Fruit fly (Drosophila melanogaster) whole organism, embryonic: ENCODE results near the gene Irc.
A peak's percentile ranks its signal among the peaks of the same experiment; 100 is the strongest.

Source experiments
- B-H2 ChIP-seq: fragments of 200-800 bp; sonication (Bioruptor generic); optimal IDR thresholded peaks from 2 replicates; lab custom pipeline; 2018; ENCODE audit warnings: missing biosample characterization, mild to moderate bottlenecking, missing genetic modification characterization
- Bgb ChIP-seq: fragments of 200-800 bp; sonication (Bioruptor generic); IDR thresholded peaks from 2 replicates; pipeline ENCODE4 v1.3.6; 2022; ENCODE audit warnings: missing biosample characterization, missing genetic modification characterization; ENCODE audit not compliant: partially characterized antibody
- CG10565 ChIP-seq: fragments of 200-800 bp; sonication (Bioruptor generic); optimal IDR thresholded peaks from 3 replicates; lab custom pipeline; 2016; ENCODE audit warnings: missing biosample characterization, mild to moderate bottlenecking, missing genetic modification characterization
- CG10959 ChIP-seq: fragments of 200-800 bp; sonication (Bioruptor generic); IDR thresholded peaks from 2 replicates; pipeline ENCODE4 v1.3.6; 2022; ENCODE audit warnings: missing biosample characterization, missing genetic modification characterization
- CG11456 ChIP-seq: fragments of 200-800 bp; sonication (Bioruptor generic); IDR thresholded peaks from 3 replicates; pipeline ENCODE4 v1.3.6; 2022; ENCODE audit warnings: missing biosample characterization, missing genetic modification characterization
- CG11695 ChIP-seq: fragments of 200-800 bp; sonication (Bioruptor generic); IDR thresholded peaks from 3 replicates; pipeline ENCODE4 v1.3.6; 2022; ENCODE audit warnings: missing biosample characterization, missing genetic modification characterization
- CG12236 ChIP-seq: fragments of 200-800 bp; sonication (Bioruptor generic); optimal IDR thresholded peaks from 2 replicates; lab custom pipeline; 2016; ENCODE audit warnings: missing biosample characterization, missing genetic modification characterization
- CG1233 ChIP-seq: fragments of 200-800 bp; sonication (Bioruptor generic); optimal IDR thresholded peaks from 4 replicates; lab custom pipeline; 2018; ENCODE audit warnings: missing biosample characterization, mild to moderate bottlenecking, missing genetic modification characterization
- CG13624 ChIP-seq: fragments of 200-800 bp; sonication (Bioruptor generic); optimal IDR thresholded peaks from 2 replicates; lab custom pipeline; 2016; ENCODE audit warnings: missing biosample characterization, missing genetic modification characterization
- CG2889 ChIP-seq: fragments of 200-800 bp; sonication (Bioruptor generic); IDR thresholded peaks from 3 replicates; pipeline ENCODE4 v1.3.6; 2022; ENCODE audit warnings: missing biosample characterization, missing genetic modification characterization
- CG3838 ChIP-seq: fragments of 200-800 bp; sonication (Bioruptor generic); optimal IDR thresholded peaks from 3 replicates; lab custom pipeline; 2016; ENCODE audit warnings: missing biosample characterization, missing genetic modification characterization
- CG3995 ChIP-seq: fragments of 200-800 bp; sonication (Bioruptor generic); optimal IDR thresholded peaks from 3 replicates; lab custom pipeline; 2016; ENCODE audit warnings: missing biosample characterization, missing genetic modification characterization
- CG4617 ChIP-seq: fragments of 200-800 bp; sonication (Bioruptor generic); optimal IDR thresholded peaks from 3 replicates; lab custom pipeline; 2016; ENCODE audit warnings: missing biosample characterization, missing genetic modification characterization, borderline replicate concordance
- CG6765 ChIP-seq: fragments of 200-800 bp; sonication (Bioruptor generic); optimal IDR thresholded peaks from 3 replicates; lab custom pipeline; 2017; ENCODE audit warnings: missing biosample characterization, mild to moderate bottlenecking, missing genetic modification characterization
- CG6791 ChIP-seq: fragments of 200-800 bp; sonication (Bioruptor generic); IDR thresholded peaks from 3 replicates; pipeline ENCODE4 v1.3.6; 2022; ENCODE audit warnings: missing biosample characterization, missing genetic modification characterization; ENCODE audit not compliant: partially characterized antibody
- CG7839 ChIP-seq: fragments of 200-800 bp; sonication (Bioruptor generic); optimal IDR thresholded peaks from 3 replicates; lab custom pipeline; 2018; ENCODE audit warnings: missing biosample characterization, mild to moderate bottlenecking, missing genetic modification characterization, moderate library complexity
- CG8281 ChIP-seq: fragments of 200-800 bp; sonication (Bioruptor generic); optimal IDR thresholded peaks from 2 replicates; lab custom pipeline; 2018; ENCODE audit warnings: missing biosample characterization, mild to moderate bottlenecking, missing genetic modification characterization, moderate library complexity
- Dfd ChIP-seq, 2 experiments: fragments of >200 bp; optimal IDR thresholded peaks; 2 replicates each; lab custom pipeline; 2017; ENCODE audit warnings: missing biosample characterization in 2 of 2, missing genetic modification characterization in 2 of 2
- Doc3 ChIP-seq: fragments of 200-800 bp; sonication (Bioruptor generic); IDR thresholded peaks from 3 replicates; pipeline ENCODE4 v1.3.6; 2022; ENCODE audit warnings: missing biosample characterization, missing genetic modification characterization; ENCODE audit not compliant: partially characterized antibody
- Drgx ChIP-seq: fragments of 200-800 bp; sonication (Bioruptor generic); IDR thresholded peaks from 2 replicates; pipeline ENCODE4 v1.3.6; 2022; ENCODE audit warnings: missing biosample characterization, missing genetic modification characterization
- Eip74EF ChIP-seq, 2 experiments: fragments of 200-800 bp in 1 of 2; fragments of >200 bp in 1 of 2; sonication (Bioruptor generic) in 1 of 2; optimal IDR thresholded peaks; 2 replicates each; lab custom pipeline; 2017 to 2019; ENCODE audit warnings: missing biosample characterization in 2 of 2, missing genetic modification characterization in 2 of 2, mild to moderate bottlenecking in 1 of 2, moderate library complexity in 1 of 2
- Fer1 ChIP-seq: fragments of 200-800 bp; sonication (Bioruptor generic); optimal IDR thresholded peaks from 2 replicates; lab custom pipeline; 2017; ENCODE audit warnings: missing biosample characterization, mild to moderate bottlenecking, missing genetic modification characterization
- HLH3B ChIP-seq: fragments of 200-800 bp; sonication (Bioruptor generic); IDR thresholded peaks from 2 replicates; pipeline ENCODE4 v1.3.6; 2022; ENCODE audit warnings: missing biosample characterization, missing genetic modification characterization
- HmgD ChIP-seq: fragments of 200-800 bp; sonication (Bioruptor generic); optimal IDR thresholded peaks from 3 replicates; lab custom pipeline; 2016; ENCODE audit warnings: missing biosample characterization, missing genetic modification characterization
- Med ChIP-seq: fragments of 200-800 bp; sonication (Bioruptor generic); peaks from one replicate; lab custom pipeline; 2016; ENCODE audit warnings: missing biosample characterization, missing genetic modification characterization, mild to moderate bottlenecking, inconsistent platforms, moderate library complexity
- Opbp ChIP-seq: fragments of 200-800 bp; sonication (Bioruptor generic); IDR thresholded peaks from 3 replicates; pipeline ENCODE4 v1.3.6; 2022; ENCODE audit warnings: missing biosample characterization, missing genetic modification characterization; ENCODE audit not compliant: partially characterized antibody
- Ptx1 ChIP-seq: fragments of 200-800 bp; sonication (Bioruptor generic); IDR thresholded peaks from 2 replicates; pipeline ENCODE4 v1.3.6; 2022; ENCODE audit warnings: missing biosample characterization, missing genetic modification characterization
- Sin3A ChIP-seq: fragments of >200 bp; optimal IDR thresholded peaks from 2 replicates; lab custom pipeline; 2018
- Ssrp ChIP-seq: fragments of 200-800 bp; sonication (Bioruptor generic); optimal IDR thresholded peaks from 2 replicates; lab custom pipeline; 2018; ENCODE audit warnings: missing biosample characterization, mild to moderate bottlenecking, missing genetic modification characterization, moderate library complexity
- TFAM ChIP-seq: fragments of 200-800 bp; sonication (Bioruptor generic); optimal IDR thresholded peaks from 2 replicates; lab custom pipeline; 2017; ENCODE audit warnings: missing biosample characterization, missing genetic modification characterization, inconsistent platforms
- Tbp ChIP-seq: fragments of >200 bp; optimal IDR thresholded peaks from 2 replicates; lab custom pipeline; 2018; ENCODE audit warnings: missing biosample characterization, missing genetic modification characterization
- Xrp1 ChIP-seq: fragments of 200-800 bp; sonication (Bioruptor generic); IDR thresholded peaks from 2 replicates; pipeline ENCODE4 v1.3.6; 2022; ENCODE audit warnings: missing biosample characterization, missing genetic modification characterization
- aop ChIP-seq: fragments of 200-800 bp; sonication (Bioruptor generic); IDR thresholded peaks from 2 replicates; pipeline ENCODE4 v1.3.6; 2022; ENCODE audit warnings: missing biosample characterization, missing genetic modification characterization
- bbx ChIP-seq: fragments of 200-800 bp; sonication (Bioruptor generic); IDR thresholded peaks from 2 replicates; pipeline ENCODE4 v1.3.6; 2022; ENCODE audit warnings: missing biosample characterization, missing genetic modification characterization; ENCODE audit not compliant: partially characterized antibody
- ems ChIP-seq: fragments of 200-800 bp; sonication (Bioruptor generic); optimal IDR thresholded peaks from 3 replicates; lab custom pipeline; 2016; ENCODE audit warnings: missing biosample characterization, missing genetic modification characterization
- gce ChIP-seq: fragments of 200-800 bp; sonication (Bioruptor generic); IDR thresholded peaks from 3 replicates; pipeline ENCODE4 v1.3.6; 2022; ENCODE audit warnings: missing biosample characterization, missing genetic modification characterization
- gcm2 ChIP-seq: fragments of 200-800 bp; sonication (Bioruptor generic); optimal IDR thresholded peaks from 2 replicates; lab custom pipeline; 2016; ENCODE audit warnings: missing biosample characterization, missing genetic modification characterization
- grau ChIP-seq: fragments of 200-800 bp; optimal IDR thresholded peaks from 3 replicates; lab custom pipeline; 2019; ENCODE audit warnings: missing biosample characterization, mild to moderate bottlenecking, missing genetic modification characterization, moderate library complexity
- p53 ChIP-seq: fragments of 200-800 bp; sonication (Bioruptor generic); optimal IDR thresholded peaks from 2 replicates; lab custom pipeline; 2016; ENCODE audit warnings: missing biosample characterization, missing genetic modification characterization
- pros ChIP-seq: fragments of 200-800 bp; sonication (Bioruptor generic); optimal IDR thresholded peaks from 3 replicates; lab custom pipeline; 2019; ENCODE audit warnings: missing biosample characterization, mild to moderate bottlenecking, missing genetic modification characterization, moderate library complexity
- rib ChIP-seq: fragments of 200-800 bp; sonication (Bioruptor generic); IDR thresholded peaks from 2 replicates; pipeline ENCODE4 v1.3.6; 2022; ENCODE audit warnings: missing biosample characterization, missing genetic modification characterization
- sc ChIP-seq, 3 experiments: fragments of >200 bp in 2 of 3; fragments of 200-800 bp in 1 of 3; sonication (Bioruptor generic) in 1 of 3; optimal IDR thresholded peaks; 2 replicates in 2 of 3; 3 replicates in 1 of 3; lab custom pipeline; 2017; ENCODE audit warnings: mild to moderate bottlenecking in 1 of 3, missing biosample characterization in 1 of 3, missing genetic modification characterization in 1 of 3, missing genetic modification reagents in 1 of 3
- seq ChIP-seq: fragments of 200-800 bp; sonication (Bioruptor generic); IDR thresholded peaks from 2 replicates; pipeline ENCODE4 v1.3.6; 2022; ENCODE audit warnings: missing biosample characterization, missing genetic modification characterization
- sug ChIP-seq: fragments of 200-800 bp; optimal IDR thresholded peaks from 2 replicates; lab custom pipeline; 2019; ENCODE audit warnings: missing biosample characterization, mild to moderate bottlenecking, missing genetic modification characterization, moderate library complexity
- unpg ChIP-seq: fragments of 200-800 bp; sonication (Bioruptor generic); optimal IDR thresholded peaks from 3 replicates; lab custom pipeline; 2018; ENCODE audit warnings: missing biosample characterization, mild to moderate bottlenecking, missing genetic modification characterization, moderate library complexity
- vnd ChIP-seq: fragments of 200-800 bp; sonication (Bioruptor generic); IDR thresholded peaks from 3 replicates; pipeline ENCODE4 v1.3.6; 2022; ENCODE audit warnings: missing biosample characterization, missing genetic modification characterization; ENCODE audit not compliant: partially characterized antibody

The Irc gene

DNA sequence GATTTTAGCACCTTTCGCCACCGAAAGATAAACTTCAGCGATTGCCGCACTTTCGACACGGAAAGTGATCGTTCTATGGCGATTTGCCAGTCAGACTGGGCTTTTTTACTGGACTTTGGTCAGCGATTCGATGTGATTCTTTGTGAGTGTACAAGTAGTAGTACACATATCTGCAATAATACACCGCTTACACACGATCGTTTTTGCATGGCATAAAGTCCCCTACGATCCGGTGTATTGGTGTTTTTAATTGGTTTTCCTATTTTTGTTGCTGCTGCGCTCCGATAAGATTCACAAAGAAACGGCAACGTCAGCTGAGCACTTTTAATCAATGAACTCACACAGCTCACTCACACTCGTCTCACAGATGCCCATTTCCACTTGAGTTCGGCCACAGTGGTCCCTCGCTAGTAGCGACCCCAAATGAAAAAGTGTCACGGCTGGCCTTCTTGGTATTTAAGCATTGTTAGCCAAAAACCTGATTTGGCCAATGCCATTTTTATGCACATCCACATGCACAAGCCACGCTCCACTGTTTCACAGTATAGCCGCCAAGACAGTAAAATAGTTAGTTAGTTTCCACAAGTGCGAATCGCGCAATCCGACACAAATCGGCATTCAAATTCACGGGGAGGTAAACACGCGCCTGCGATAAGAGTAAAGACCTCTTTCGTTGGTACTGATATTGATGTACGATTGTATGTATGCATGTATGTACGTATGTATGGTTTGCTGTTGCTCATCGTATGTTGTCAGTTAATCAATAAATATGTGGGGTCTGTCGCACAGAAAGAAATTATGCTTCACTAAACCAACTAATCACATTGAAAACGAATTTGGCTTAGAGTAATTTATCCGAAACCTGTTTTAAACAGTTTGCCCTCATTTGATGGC is 16.2 kb upstream of the Irc start (continued):
- TF ChIP-seq CG11695 (GFP tag; lab: Robert Waterston, UW) (peak; percentile 94), unpg (GFP tag; lab: Kevin White, UChicago) (peak; percentile 91), CG6765 (GFP tag; lab: Kevin White, UChicago) (peak; percentile 88), vnd (GFP tag; lab: Robert Waterston, UW) (peak; percentile 55; the same call in 2 of the 3 replicates), gce (GFP tag; lab: Robert Waterston, UW) (peak; percentile 84), aop (GFP tag; lab: Robert Waterston, UW) (peak; percentile 91), CG13624 (GFP tag; lab: Kevin White, UChicago) (peak; percentile 97), bbx (GFP tag; lab: Robert Waterston, UW) (no peak), Bgb (0 out of 2 replicates have a peak, but pooled peaks have one; percentile 14), gcm2 (GFP tag; lab: Kevin White, UChicago) (peak; percentile 80), Ptx1 (GFP tag; lab: Robert Waterston, UW) (peak; percentile 94), CG3838 (GFP tag; lab: Kevin White, UChicago) (peak; percentile 86), pros (GFP tag; lab: Kevin White, UChicago) (no peak), CG11456 (GFP tag; lab: Robert Waterston, UW) (peak; percentile 98), Xrp1 (peak; percentile 90)

DNA sequence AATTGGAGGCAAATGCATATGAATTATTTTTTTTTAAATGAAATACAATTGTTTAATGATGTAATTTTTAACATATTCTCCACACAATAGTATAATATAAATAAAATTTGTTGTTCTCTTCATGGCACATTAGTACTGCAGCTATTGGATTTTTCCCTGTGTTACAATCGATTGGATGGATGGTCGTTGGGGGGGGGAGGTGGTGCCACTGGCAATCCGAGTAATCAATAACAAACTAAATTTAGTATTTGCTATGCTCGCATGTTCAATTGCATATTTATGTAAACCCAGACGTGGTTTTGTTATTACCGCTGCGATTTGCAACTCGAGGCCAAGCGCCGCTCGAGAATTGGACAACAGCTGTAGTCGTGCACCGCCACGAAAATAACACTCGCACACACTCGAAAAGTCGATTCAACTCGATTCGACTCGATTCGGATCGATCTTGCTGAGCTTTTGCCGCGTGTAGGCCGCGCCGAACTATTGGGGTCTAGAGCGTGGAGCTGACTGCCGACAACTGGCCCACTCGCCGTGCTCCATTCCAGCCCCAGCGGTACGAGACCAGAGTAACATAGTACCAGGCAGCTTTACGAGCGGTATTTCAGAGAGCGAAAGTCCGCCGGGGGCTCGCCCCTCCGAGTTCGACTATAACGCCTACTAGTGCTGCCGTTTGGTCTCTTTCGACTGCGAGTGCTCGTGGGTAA is 15.3 kb upstream of the Irc start, which contains the start of gene CG18622:
Gene CG18622, minus strand, starts transcription at position 513 of the 704 bp plus-strand sequence.
- TF ChIP-seq HmgD (no peak), CG10959 (GFP tag; lab: Robert Waterston, UW) (no peak), CG1233 (GFP tag; lab: Kevin White, UChicago) (no peak), Eip74EF (GFP tag; optimal IDR thresholded peaks at IDR 0.05; lab: Kevin White, UChicago) (no peak), grau (tag; lab: Kevin White, UChicago) (no peak), p53 (GFP tag; lab: Kevin White, UChicago) (no peak), Tbp (GFP tag; lab: Kevin White, UChicago) (no peak), Opbp (no peak), Fer1 (no peak), CG6791 (GFP tag; lab: Robert Waterston, UW) (no peak), rib (GFP tag; lab: Robert Waterston, UW) (peak; percentile 64; the same call in 1 of the 2 replicates), Dfd (GFP tag; optimal IDR thresholded peaks at IDR 0.05; lab: Kevin White, UChicago) (no peak), CG7839 (peak; percentile 38), CG3838 (GFP tag; lab: Kevin White, UChicago) (no peak), sug (tag; lab: Kevin White, UChicago) (peak; percentile 83), CG8281 (tag; lab: Kevin White, UChicago) (no peak), Sin3A (no peak), CG12236 (GFP tag; lab: Kevin White, UChicago) (no peak), ems (GFP tag; lab: Kevin White, UChicago) (no peak), CG10565 (no peak), HLH3B (peak; percentile 52; the same call in 1 of the 2 replicates), CG4617 (GFP tag; lab: Kevin White, UChicago) (no peak), Doc3 (GFP tag; lab: Robert Waterston, UW) (no peak), Med (peak; percentile 76), B-H2 (GFP tag; lab: Kevin White, UChicago) (peak; percentile 19), CG3995 (GFP tag; lab: Kevin White, UChicago) (no peak), Drgx (GFP tag; lab: Robert Waterston, UW) (no peak), sc (optimal IDR thresholded peaks at IDR 0.05; lab: Kevin White, UChicago) (no peak), sc (GFP tag; optimal IDR thresholded peaks at IDR 0.05; lab: Kevin White, UChicago) (peak; percentile 23), Ssrp (tag; lab: Kevin White, UChicago) (peak; percentile 36), CG2889 (no peak), seq (GFP tag; lab: Robert Waterston, UW) (0 out of 2 replicates have a peak, but pooled peaks have one; percentile 8), TFAM (GFP tag; lab: Kevin White, UChicago) (no peak)
